Worm (Caenorhabditis elegans): ENCODE data around the gene T12E12.6.

T12E12.6 gene

ce11 chrIV:5561497-5562155, 12.3 kb downstream of the T12E12.6 start (continued):
- TF ChIP-seq Y116A8C.19 (tag; optimal IDR thresholded peaks at IDR 0.05; ENCODE audit: borderline replicate concordance) (no peak), swsn-7 (tag; optimal IDR thresholded peaks at IDR 0.05) (peak; percentile 67), hlh-4 (tag; optimal IDR thresholded peaks at IDR 0.05) (no peak), fkh-8 (tag; optimal IDR thresholded peaks at IDR 0.05) (no peak), lin-15B (tag; optimal IDR thresholded peaks at IDR 0.05) (no peak), unc-62 (GFP tag; optimal IDR thresholded peaks at IDR 0.05) (no peak), mdl-1 (tag; optimal IDR thresholded peaks at IDR 0.05) (no peak), nhr-76 (tag; optimal IDR thresholded peaks at IDR 0.05) (no peak), sup-37 (GFP tag; optimal IDR thresholded peaks at IDR 0.05) (no peak), C04F5.9 (tag; optimal IDR thresholded peaks at IDR 0.05) (no peak), ama-1 (optimal IDR thresholded peaks at IDR 0.05) (peak; percentile 86), fkh-4 (tag; optimal IDR thresholded peaks at IDR 0.05; ENCODE audit: borderline replicate concordance) (no peak), ceh-63 (GFP tag; optimal IDR thresholded peaks at IDR 0.05) (no peak), unc-98 (GFP tag; IDR thresholded peaks at IDR 0.05) (no peak), isw-1 (GFP tag; IDR thresholded peaks at IDR 0.05) (no peak), nhr-20 (tag; optimal IDR thresholded peaks at IDR 0.05) (peak; percentile 74), nhr-19 (GFP tag; conservative IDR thresholded peaks at IDR 0.05) (peak; percentile 54), pqm-1 (tag; optimal IDR thresholded peaks at IDR 0.05) (no peak), ztf-11 (tag; optimal IDR thresholded peaks at IDR 0.05) (no peak), ces-1 (GFP tag; optimal IDR thresholded peaks at IDR 0.05) (no peak), pag-3 (tag; optimal IDR thresholded peaks at IDR 0.05; ENCODE audit: borderline replicate concordance, insufficient read depth) (no peak), snpc-4 (tag; optimal IDR thresholded peaks at IDR 0.05) (peak; percentile 7), blmp-1 (tag; optimal IDR thresholded peaks at IDR 0.05) (peak; percentile 68), tbx-2 (tag; optimal IDR thresholded peaks at IDR 0.05) (peak; percentile 12), fos-1 (tag; optimal IDR thresholded peaks at IDR 0.05) (peak; percentile 43), ztf-4 (tag; optimal IDR thresholded peaks at IDR 0.05) (no peak), nhr-77 (tag; optimal IDR thresholded peaks at IDR 0.05) (no peak), irx-1 (tag; optimal IDR thresholded peaks at IDR 0.05) (no peak), lin-14 (GFP tag; optimal IDR thresholded peaks at IDR 0.05) (peak; percentile 87), rnt-1 (tag; optimal IDR thresholded peaks at IDR 0.05) (peak; percentile 17), grh-1 (GFP tag; IDR thresholded peaks at IDR 0.05) (peak; percentile 85), lin-39 (tag; optimal IDR thresholded peaks at IDR 0.05) (peak; percentile 12)

- TF ChIP-seq C16A3.4 (tag; optimal IDR thresholded peaks at IDR 0.05) (no peak), dsc-1 (tag; optimal IDR thresholded peaks at IDR 0.05) (no peak), efl-1 (optimal IDR thresholded peaks at IDR 0.05) (peak in 1 of 2 experiments; percentile 21), efl-1 (GFP tag; optimal IDR thresholded peaks at IDR 0.05 in 1 of 2) (peak; percentile 78 to 95), dpl-1 (GFP tag; optimal IDR thresholded peaks at IDR 0.05) (peak; percentile 28 to 68 (median 44)), lin-35 (GFP tag; optimal IDR thresholded peaks at IDR 0.05) (peak in 1 of 2 experiments; percentile 7), fkh-8 (tag; optimal IDR thresholded peaks at IDR 0.05) (no peak)
Measured at ce11 chrIV:5561059-5561458, 12.9 kb downstream of the T12E12.6 start.

ce11 chrIV:5554168-5554567, 19.8 kb downstream of the T12E12.6 start:
- TF ChIP-seq pax-3 (tag; optimal IDR thresholded peaks at IDR 0.05) (no peak), rnt-1 (tag; optimal IDR thresholded peaks at IDR 0.05) (no peak), efl-3 (GFP tag; optimal IDR thresholded peaks at IDR 0.05) (no peak)

Measured in whole organism, L1 larva.